Worm (Caenorhabditis elegans) whole organism, L1 larva: Measurements from ENCODE around the gene bed-3.
A peak's percentile ranks its signal among the peaks of the same experiment; 100 is the strongest.

ENCODE experiments used
- C34B4.2 ChIP-seq: sonication (generic microtip); optimal IDR thresholded peaks from 2 replicates; lab custom pipeline; 2017; ENCODE audit warnings: mild to moderate bottlenecking, missing genetic modification characterization, missing compliant biosample characterization
- aha-1 ChIP-seq: fragments of 150-350 bp; optimal IDR thresholded peaks from 2 replicates; lab custom pipeline; 2014; ENCODE audit warnings: missing biosample characterization, missing genetic modification characterization
- ama-1 ChIP-seq: fragments of 150-350 bp; optimal IDR thresholded peaks from 2 replicates; lab custom pipeline; 2014
- blmp-1 ChIP-seq: fragments of 150-350 bp; optimal IDR thresholded peaks from 2 replicates; lab custom pipeline; 2014; ENCODE audit warnings: missing biosample characterization, missing genetic modification characterization
- ceh-63 ChIP-seq: fragments of 200-800 bp; sonication (Bioruptor generic); optimal IDR thresholded peaks from 2 replicates; lab custom pipeline; 2018; ENCODE audit warnings: mild to moderate bottlenecking, missing genetic modification characterization, missing compliant biosample characterization
- ceh-82 ChIP-seq, 3 experiments: fragments of 150-350 bp in 1 of 3; sonication (generic microtip) in 2 of 3; optimal IDR thresholded peaks; 2 replicates each; lab custom pipeline; 2014 to 2017; ENCODE audit warnings: missing biosample characterization in 3 of 3, missing genetic modification characterization in 3 of 3
- ceh-90 ChIP-seq: sonication (generic microtip); optimal IDR thresholded peaks from 2 replicates; lab custom pipeline; 2016; ENCODE audit warnings: missing genetic modification characterization, missing compliant biosample characterization
- ces-1 ChIP-seq: fragments of 150-350 bp; optimal IDR thresholded peaks from 2 replicates; lab custom pipeline; 2014; ENCODE audit warnings: missing biosample characterization, missing genetic modification reagents, missing genetic modification characterization
- dpl-1 ChIP-seq, 3 experiments: fragments of 150-350 bp in 2 of 3; sonication (generic microtip) in 1 of 3; optimal IDR thresholded peaks; 2 replicates each; lab custom pipeline; 2014 to 2017; ENCODE audit warnings: missing biosample characterization in 3 of 3, missing genetic modification characterization in 3 of 3, missing genetic modification reagents in 3 of 3
- dsc-1 ChIP-seq: sonication (generic microtip); optimal IDR thresholded peaks from 2 replicates; lab custom pipeline; 2016; ENCODE audit warnings: mild to moderate bottlenecking, missing genetic modification characterization, missing compliant biosample characterization
- efl-1 ChIP-seq, 4 experiments: fragments of 150-350 bp; optimal IDR thresholded peaks in 3 of 4; peaks in 1 of 4; 1 replicate in 1 of 4; 2 replicates in 3 of 4; lab custom pipeline; 2014; ENCODE audit warnings: missing biosample characterization in 2 of 4, missing genetic modification characterization in 2 of 4, missing genetic modification reagents in 2 of 4
- efl-3 ChIP-seq: fragments of 200-800 bp; sonication (Bioruptor generic); optimal IDR thresholded peaks from 2 replicates; lab custom pipeline; 2018; ENCODE audit warnings: mild to moderate bottlenecking, missing genetic modification characterization, missing compliant biosample characterization
- egl-13 ChIP-seq: sonication (generic microtip); optimal IDR thresholded peaks from 2 replicates; lab custom pipeline; 2016; ENCODE audit warnings: missing genotype, missing genetic modification reagents, missing genetic modification characterization, missing compliant biosample characterization
- ets-5 ChIP-seq: fragments of 200-800 bp; sonication (Bioruptor generic); IDR thresholded peaks from 2 replicates; pipeline ENCODE4 v1.3.6; 2022; ENCODE audit warnings: missing genetic modification characterization, missing compliant biosample characterization
- fkh-10 ChIP-seq: sonication (generic microtip); optimal IDR thresholded peaks from 2 replicates; lab custom pipeline; 2017; ENCODE audit warnings: missing biosample characterization, missing genetic modification reagents, missing genetic modification characterization
- fos-1 ChIP-seq: fragments of 150-350 bp; optimal IDR thresholded peaks from 2 replicates; lab custom pipeline; 2014; ENCODE audit warnings: missing biosample characterization, missing genetic modification characterization
- irx-1 ChIP-seq: sonication (generic microtip); optimal IDR thresholded peaks from 2 replicates; lab custom pipeline; 2016; ENCODE audit warnings: missing genetic modification characterization, missing compliant biosample characterization
- isw-1 ChIP-seq: fragments of 200-800 bp; sonication (Bioruptor generic); IDR thresholded peaks from 2 replicates; pipeline ENCODE4 v1.3.6; 2022; ENCODE audit warnings: missing genetic modification characterization, missing compliant biosample characterization
- lin-13 ChIP-seq: fragments of 150-350 bp; optimal IDR thresholded peaks from 2 replicates; lab custom pipeline; 2014; ENCODE audit warnings: missing biosample characterization, missing genetic modification reagents, missing genetic modification characterization
- lin-14 ChIP-seq: fragments of 200-800 bp; sonication (Bioruptor generic); optimal IDR thresholded peaks from 2 replicates; lab custom pipeline; 2018; ENCODE audit warnings: mild to moderate bottlenecking, missing genetic modification characterization, moderate library complexity, missing compliant biosample characterization
- lin-15B ChIP-seq: fragments of 150-350 bp; sonication (generic microtip); optimal IDR thresholded peaks from 3 replicates; lab custom pipeline; 2014; ENCODE audit warnings: missing biosample characterization, missing genetic modification characterization
- lin-35 ChIP-seq, 2 experiments: fragments of 150-350 bp; optimal IDR thresholded peaks; 2 replicates each; lab custom pipeline; 2014; ENCODE audit warnings: missing biosample characterization in 2 of 2, missing genetic modification characterization in 2 of 2, missing genetic modification reagents in 2 of 2
- lin-39 ChIP-seq: fragments of 150-350 bp; optimal IDR thresholded peaks from 2 replicates; lab custom pipeline; 2014; ENCODE audit warnings: missing biosample characterization, missing genetic modification reagents, missing genetic modification characterization
- mep-1 ChIP-seq: fragments of 150-350 bp; optimal IDR thresholded peaks from 2 replicates; lab custom pipeline; 2014; ENCODE audit warnings: missing biosample characterization, missing genetic modification characterization
- nhr-12 ChIP-seq: sonication (generic microtip); optimal IDR thresholded peaks from 2 replicates; lab custom pipeline; 2017; ENCODE audit warnings: missing biosample characterization, missing genetic modification characterization
- nhr-19 ChIP-seq: fragments of 200-800 bp; sonication (Bioruptor generic); conservative IDR thresholded peaks from 2 replicates; pipeline ENCODE4 v1.3.6; 2022; ENCODE audit warnings: missing genetic modification characterization, missing compliant biosample characterization
- nhr-20 ChIP-seq: sonication (generic microtip); optimal IDR thresholded peaks from 2 replicates; lab custom pipeline; 2016; ENCODE audit warnings: mild to moderate bottlenecking, missing genetic modification characterization, missing compliant biosample characterization
- nhr-71 ChIP-seq: sonication (generic microtip); optimal IDR thresholded peaks from 2 replicates; lab custom pipeline; 2016; ENCODE audit warnings: mild to moderate bottlenecking, missing genetic modification characterization, moderate library complexity, missing compliant biosample characterization
- nhr-77 ChIP-seq: fragments of 150-350 bp; optimal IDR thresholded peaks from 2 replicates; lab custom pipeline; 2014; ENCODE audit warnings: missing biosample characterization, missing genetic modification characterization
- nhr-85 ChIP-seq: sonication (generic microtip); peaks from one replicate; lab custom pipeline; 2016; ENCODE audit warnings: missing genetic modification characterization, inconsistent platforms, missing compliant biosample characterization
- pax-3 ChIP-seq: fragments of 200-800 bp; sonication (Bioruptor generic); optimal IDR thresholded peaks from 2 replicates; lab custom pipeline; 2018; ENCODE audit warnings: mild to moderate bottlenecking, missing genetic modification characterization, moderate library complexity, missing compliant biosample characterization
- pqm-1 ChIP-seq: sonication (generic microtip); optimal IDR thresholded peaks from 3 replicates; lab custom pipeline; 2017; ENCODE audit warnings: missing biosample characterization, missing genetic modification characterization
- rnt-1 ChIP-seq: sonication (generic microtip); optimal IDR thresholded peaks from 2 replicates; lab custom pipeline; 2016; ENCODE audit warnings: mild to moderate bottlenecking, missing genetic modification characterization, moderate library complexity, missing compliant biosample characterization
- snu-23 ChIP-seq: sonication (generic microtip); optimal IDR thresholded peaks from 2 replicates; lab custom pipeline; 2016; ENCODE audit warnings: missing genetic modification characterization, missing compliant biosample characterization
- sptf-1 ChIP-seq: fragments of 150-350 bp; optimal IDR thresholded peaks from 2 replicates; lab custom pipeline; 2014; ENCODE audit warnings: missing biosample characterization, missing genetic modification characterization
- sup-37 ChIP-seq: fragments of 200-800 bp; sonication (Bioruptor generic); optimal IDR thresholded peaks from 2 replicates; lab custom pipeline; 2018; ENCODE audit warnings: mild to moderate bottlenecking, missing genetic modification characterization, missing compliant biosample characterization
- swsn-7 ChIP-seq: sonication (generic microtip); optimal IDR thresholded peaks from 2 replicates; lab custom pipeline; 2016; ENCODE audit warnings: missing genetic modification characterization, missing compliant biosample characterization
- tbx-2 ChIP-seq: sonication (generic microtip); optimal IDR thresholded peaks from 2 replicates; lab custom pipeline; 2016; ENCODE audit warnings: missing genetic modification characterization, missing compliant biosample characterization
- unc-30 ChIP-seq: sonication (generic microtip); optimal IDR thresholded peaks from 2 replicates; lab custom pipeline; 2017; ENCODE audit warnings: missing biosample characterization, missing genetic modification characterization
- unc-62 ChIP-seq: fragments of 150-350 bp; optimal IDR thresholded peaks from 2 replicates; lab custom pipeline; 2014; ENCODE audit warnings: missing biosample characterization, missing genetic modification reagents, missing genetic modification characterization
- unc-86 ChIP-seq: sonication (generic microtip); optimal IDR thresholded peaks from 2 replicates; lab custom pipeline; 2016; ENCODE audit warnings: missing genetic modification characterization, missing compliant biosample characterization
- vab-15 ChIP-seq: sonication (generic microtip); optimal IDR thresholded peaks from 2 replicates; lab custom pipeline; 2017; ENCODE audit warnings: missing genotype, mild to moderate bottlenecking, missing genetic modification characterization, missing compliant biosample characterization
- zag-1 ChIP-seq: fragments of 150-350 bp; optimal IDR thresholded peaks from 2 replicates; lab custom pipeline; 2014; ENCODE audit warnings: missing biosample characterization, missing genetic modification characterization
- zip-4 ChIP-seq: fragments of 200-800 bp; sonication (Bioruptor generic); optimal IDR thresholded peaks from 2 replicates; lab custom pipeline; 2018; ENCODE audit warnings: mild to moderate bottlenecking, missing genetic modification characterization, moderate library complexity, missing compliant biosample characterization
- ztf-11 ChIP-seq, 2 experiments: sonication (generic microtip); optimal IDR thresholded peaks; 2 replicates each; lab custom pipeline; 2016 to 2017; ENCODE audit warnings: missing genetic modification characterization in 2 of 2, missing biosample characterization in 1 of 2, missing compliant biosample characterization in 1 of 2
- ztf-4 ChIP-seq: fragments of 150-350 bp; optimal IDR thresholded peaks from 2 replicates; lab custom pipeline; 2014; ENCODE audit warnings: missing biosample characterization, missing genetic modification characterization

The bed-3 gene

ce11 chrIV:9943214-9943613 is 26.9 kb downstream of the bed-3 start:
- TF ChIP-seq sptf-1 (tag; lab: Kevin White, UChicago) (no peak), ceh-82 (tag; optimal IDR thresholded peaks at IDR 0.05; lab: Kevin White, UChicago) (no peak), unc-30 (no peak), pax-3 (no peak), sup-37 (GFP tag; lab: Kevin White, UChicago) (no peak), blmp-1 (tag; lab: Kevin White, UChicago) (no peak), nhr-77 (tag; lab: Kevin White, UChicago) (no peak), ets-5 (GFP tag; lab: Robert Waterston, UW) (no peak), lin-13 (no peak), vab-15 (tag; lab: Kevin White, UChicago) (no peak), nhr-85 (no peak), ceh-63 (GFP tag; lab: Kevin White, UChicago) (no peak), egl-13 (tag; lab: Kevin White, UChicago) (no peak), zag-1 (no peak), fkh-10 (GFP tag; lab: Kevin White, UChicago) (no peak), lin-35 (GFP tag; optimal IDR thresholded peaks at IDR 0.05; lab: Kevin White, UChicago) (no peak), tbx-2 (no peak)

ce11 chrIV:9944279-9944678 is 28.0 kb downstream of the bed-3 start:
- no peak for TF ChIP-seq efl-1 (optimal IDR thresholded peaks at IDR 0.05; lab: Kevin White, UChicago)
- TF ChIP-seq efl-1 (GFP tag; optimal IDR thresholded peaks at IDR 0.05 in 1 of 2; lab: Kevin White, UChicago), result peak in 1 of 2 experiments; percentile 79
- TF ChIP-seq tbx-2, result peak; percentile 22
- peak; percentile 45 for TF ChIP-seq nhr-77 (tag; lab: Kevin White, UChicago)
- TF ChIP-seq efl-3 (GFP tag; lab: Kevin White, UChicago), result no peak

DNA sequence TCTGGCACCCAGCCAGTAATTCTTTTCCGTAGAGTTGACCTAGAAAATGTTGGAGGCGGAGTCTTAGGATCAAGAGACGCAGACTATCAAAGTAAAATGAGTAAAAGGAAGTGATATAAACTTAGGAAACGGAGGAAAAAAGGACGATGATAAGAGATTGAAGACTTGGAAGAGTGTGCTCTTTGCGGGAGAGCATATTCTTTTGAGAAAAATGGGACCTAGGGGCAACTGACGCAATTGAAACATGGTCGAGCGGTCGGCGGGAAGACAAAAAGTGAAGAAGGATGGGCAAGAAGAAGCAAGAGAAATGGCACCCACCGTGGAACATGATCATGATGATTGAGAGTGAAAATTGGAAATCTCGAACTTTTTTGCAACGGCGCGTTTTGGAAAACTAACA is 31.7 kb downstream of the bed-3 start:
- TF ChIP-seq lin-35 (GFP tag; optimal IDR thresholded peaks at IDR 0.05; lab: Kevin White, UChicago) (peak in 1 of 2 experiments; percentile 51), ceh-90 (tag; lab: Kevin White, UChicago) (no peak), fos-1 (no peak), vab-15 (tag; lab: Kevin White, UChicago) (no peak), nhr-77 (tag; lab: Kevin White, UChicago) (peak; percentile 35), pqm-1 (tag; lab: Kevin White, UChicago) (no peak), mep-1 (tag; lab: Kevin White, UChicago) (peak; percentile 8), nhr-20 (tag; lab: Kevin White, UChicago) (peak; percentile 24), snu-23 (GFP tag; lab: Kevin White, UChicago) (peak; percentile 39), lin-14 (peak; percentile 73), nhr-71 (peak; percentile 66), isw-1 (no peak), efl-1 (optimal IDR thresholded peaks at IDR 0.05; lab: Kevin White, UChicago) (peak; percentile 4 to 56), efl-1 (GFP tag; optimal IDR thresholded peaks at IDR 0.05 in 1 of 2; lab: Kevin White, UChicago) (peak in 1 of 2 experiments; percentile 52), nhr-19 (GFP tag; lab: Robert Waterston, UW) (peak; percentile 59), rnt-1 (peak; percentile 60), tbx-2 (peak; percentile 20), dpl-1 (GFP tag; optimal IDR thresholded peaks at IDR 0.05; lab: Kevin White, UChicago) (peak; percentile 8 to 39 (median 12))

- TF ChIP-seq ztf-11 (tag; optimal IDR thresholded peaks at IDR 0.05; lab: Kevin White, UChicago) (no peak), nhr-12 (tag; lab: Kevin White, UChicago) (no peak), unc-86 (tag; lab: Kevin White, UChicago) (no peak), unc-62 (no peak), ztf-4 (no peak), efl-1 (optimal IDR thresholded peaks at IDR 0.05; lab: Kevin White, UChicago) (no peak), efl-1 (GFP tag; optimal IDR thresholded peaks at IDR 0.05 in 1 of 2; lab: Kevin White, UChicago) (no peak), irx-1 (tag; lab: Kevin White, UChicago) (no peak), dsc-1 (no peak), zip-4 (GFP tag; lab: Kevin White, UChicago) (no peak), efl-3 (GFP tag; lab: Kevin White, UChicago) (no peak), ceh-82 (tag; optimal IDR thresholded peaks at IDR 0.05; lab: Kevin White, UChicago) (no peak), C34B4.2 (tag; lab: Kevin White, UChicago) (no peak), swsn-7 (no peak), ces-1 (GFP tag; lab: Kevin White, UChicago) (no peak), lin-15B (no peak), lin-39 (tag; lab: Kevin White, UChicago) (no peak), aha-1 (tag; lab: Kevin White, UChicago) (no peak), ama-1 (lab: Kevin White, UChicago) (no peak), zag-1 (no peak)
Observed at ce11 chrIV:9953333-9953732, 37.0 kb downstream of the bed-3 start, which contains the start of gene gon-1. Gene gon-1, minus strand, starts transcription at chrIV:9953433.
